Worm (Caenorhabditis elegans) whole organism, mixed stage, embryonic: ENCODE data around the gene F53A2.11.

Source experiments
- mab-5 ChIP-seq: fragments of 150-350 bp; optimal IDR thresholded peaks from 2 replicates; lab custom pipeline; 2014; ENCODE audit warnings: missing biosample characterization, missing genetic modification characterization
- nhr-237 ChIP-seq: fragments of 150-350 bp; optimal IDR thresholded peaks from 2 replicates; lab custom pipeline; 2014; ENCODE audit warnings: missing biosample characterization, missing genetic modification characterization
- nhr-28 ChIP-seq: fragments of 150-350 bp; optimal IDR thresholded peaks from 2 replicates; lab custom pipeline; 2014; ENCODE audit warnings: missing biosample characterization, missing genetic modification characterization
- snpc-4 ChIP-seq: fragments of 150-350 bp; optimal IDR thresholded peaks from 2 replicates; lab custom pipeline; 2014; ENCODE audit warnings: missing biosample characterization, missing genetic modification characterization
- ztf-11 ChIP-seq: fragments of 150-350 bp; optimal IDR thresholded peaks from 2 replicates; lab custom pipeline; 2014; ENCODE audit warnings: missing biosample characterization, missing genetic modification characterization

ce11 chrIII:13301983-13302382 lies 20.5 kb downstream of the F53A2.11 start:
- TF ChIP-seq nhr-28 (tag; lab: Kevin White, UChicago) (no peak), snpc-4 (tag; lab: Kevin White, UChicago) (no peak), ztf-11 (tag; lab: Kevin White, UChicago) (no peak), nhr-237 (tag; lab: Kevin White, UChicago) (no peak), mab-5 (no peak)
